Fruit fly (Drosophila melanogaster): Measurements from ENCODE around the gene CG11437.

Gene CG11437

DNA sequence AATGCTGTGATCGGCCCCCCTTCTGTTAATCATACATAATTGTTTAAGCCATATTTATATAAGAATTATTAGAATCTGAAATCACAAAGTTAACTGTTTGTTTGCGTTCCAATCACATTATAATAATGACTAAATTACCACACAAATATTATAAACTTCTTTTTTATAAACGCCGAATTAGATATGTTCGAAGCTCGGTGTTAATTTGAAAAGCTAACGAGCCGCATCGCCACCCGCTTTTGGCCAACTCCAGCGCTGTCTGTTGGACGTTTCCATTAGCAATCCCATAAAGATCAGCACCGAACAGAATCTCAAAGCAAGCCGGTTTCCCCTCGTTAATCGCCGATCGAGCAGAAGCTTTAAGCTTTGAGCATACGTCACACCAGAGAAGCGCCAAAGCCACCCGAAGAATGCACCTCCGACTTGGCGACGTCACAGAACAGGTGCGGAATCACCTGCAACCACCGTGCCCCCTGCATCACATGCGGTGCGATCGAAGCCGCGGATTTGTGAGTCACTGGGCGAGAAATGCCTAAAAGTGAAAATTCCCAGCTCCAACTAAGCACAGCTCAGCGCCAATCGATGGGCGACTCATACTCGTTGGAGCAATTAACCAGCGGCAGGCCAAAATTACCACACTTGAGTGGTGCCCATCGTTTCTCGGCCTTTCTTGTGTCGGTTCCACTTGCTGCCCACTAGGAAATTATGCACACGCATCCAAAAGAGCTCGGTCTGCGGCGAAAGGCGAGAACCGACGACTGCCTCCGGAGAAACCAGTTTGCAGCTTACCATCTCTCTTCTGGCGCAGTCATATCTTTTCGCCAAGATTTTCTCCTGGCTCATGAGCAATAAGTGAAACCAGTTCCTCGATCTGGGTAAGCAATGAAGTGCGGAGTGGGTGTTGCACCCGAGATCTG is 2.9 kb upstream of the CG11437 start, which contains the start of gene CG11438:
Gene CG11438, plus strand, starts transcription at position 134 of the 917 bp plus-strand sequence.
- TF ChIP-seq CG13204 (GFP tag; optimal IDR thresholded peaks at IDR 0.05) (no peak), rn (GFP tag; IDR thresholded peaks at IDR 0.05) (no peak), D1 (tag; optimal IDR thresholded peaks at IDR 0.05) (no peak), CG9948 (tag; optimal IDR thresholded peaks at IDR 0.05) (no peak), CG34367 (tag; optimal IDR thresholded peaks at IDR 0.05) (no peak), CG32121 (GFP tag; IDR thresholded peaks at IDR 0.05) (no peak), CG14655 (GFP tag; optimal IDR thresholded peaks at IDR 0.05) (no peak), fd96Ca (GFP tag; IDR thresholded peaks at IDR 0.05) (no peak), CG15710 (tag; optimal IDR thresholded peaks at IDR 0.05) (no peak), Ets98B (GFP tag; IDR thresholded peaks at IDR 0.05) (no peak), EcR (GFP tag; optimal IDR thresholded peaks at IDR 0.05) (peak; percentile 42), CG17806 (tag; optimal IDR thresholded peaks at IDR 0.05) (no peak), gl (tag; optimal IDR thresholded peaks at IDR 0.05) (peak; percentile 12), Pif1B (GFP tag; optimal IDR thresholded peaks at IDR 0.05) (no peak), CG4496 (GFP tag; IDR thresholded peaks at IDR 0.05) (no peak)

DNA sequence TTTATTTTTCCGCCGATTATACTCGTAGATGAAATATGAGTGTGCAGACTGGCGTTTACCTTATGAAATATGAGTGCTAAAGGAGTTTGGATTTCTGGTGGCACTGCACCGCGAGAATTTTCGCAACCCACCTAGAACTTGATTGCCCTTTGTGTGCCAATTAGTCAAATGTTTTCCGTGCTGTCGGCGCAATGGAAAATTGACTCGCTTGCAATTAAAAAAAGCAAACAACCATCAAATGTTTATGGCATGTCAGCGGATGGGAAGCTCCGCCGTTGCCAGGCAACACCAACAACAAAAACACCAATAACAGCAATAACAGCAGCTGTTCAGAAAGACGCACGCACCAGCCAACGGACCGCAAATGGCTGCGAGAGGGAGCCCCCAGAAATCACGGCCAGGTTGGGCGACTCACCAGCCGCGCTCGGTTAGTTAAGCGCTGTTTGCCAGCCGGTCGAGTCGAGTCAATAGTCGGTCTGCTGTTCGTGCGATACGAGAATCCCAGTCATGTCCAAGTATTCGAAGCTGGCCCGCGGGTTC is 2.2 kb upstream of the CG11437 start:
- TF ChIP-seq D1 (tag; optimal IDR thresholded peaks at IDR 0.05) (no peak), CG9948 (tag; optimal IDR thresholded peaks at IDR 0.05) (peak; percentile 53), CG13204 (GFP tag; optimal IDR thresholded peaks at IDR 0.05) (peak; percentile 73), CG14655 (GFP tag; optimal IDR thresholded peaks at IDR 0.05) (peak; percentile 73), CG15710 (tag; optimal IDR thresholded peaks at IDR 0.05) (peak; percentile 30), CG17806 (tag; optimal IDR thresholded peaks at IDR 0.05) (peak; percentile 33), CG8159 (tag; optimal IDR thresholded peaks at IDR 0.05) (peak; percentile 44), CG32121 (GFP tag; IDR thresholded peaks at IDR 0.05) (peak; percentile 24; the same call in 1 of the 2 replicates), CG4496 (GFP tag; IDR thresholded peaks at IDR 0.05) (no peak), CG8301 (tag; optimal IDR thresholded peaks at IDR 0.05) (peak; percentile 59), gl (tag; optimal IDR thresholded peaks at IDR 0.05) (no peak), Snoo (tag; optimal IDR thresholded peaks at IDR 0.05) (no peak), Ets98B (GFP tag; IDR thresholded peaks at IDR 0.05) (no peak), Pif1B (GFP tag; optimal IDR thresholded peaks at IDR 0.05) (peak; percentile 9), rn (GFP tag; IDR thresholded peaks at IDR 0.05) (no peak), EcR (GFP tag; optimal IDR thresholded peaks at IDR 0.05) (no peak), CG10348 (GFP tag; IDR thresholded peaks at IDR 0.05) (no peak), Pif1A (GFP tag; optimal IDR thresholded peaks at IDR 0.05) (peak; percentile 47), CG12605 (GFP tag; IDR thresholded peaks at IDR 0.05) (no peak), CG34367 (tag; optimal IDR thresholded peaks at IDR 0.05) (peak; percentile 25), fd96Ca (GFP tag; IDR thresholded peaks at IDR 0.05) (no peak)

DNA sequence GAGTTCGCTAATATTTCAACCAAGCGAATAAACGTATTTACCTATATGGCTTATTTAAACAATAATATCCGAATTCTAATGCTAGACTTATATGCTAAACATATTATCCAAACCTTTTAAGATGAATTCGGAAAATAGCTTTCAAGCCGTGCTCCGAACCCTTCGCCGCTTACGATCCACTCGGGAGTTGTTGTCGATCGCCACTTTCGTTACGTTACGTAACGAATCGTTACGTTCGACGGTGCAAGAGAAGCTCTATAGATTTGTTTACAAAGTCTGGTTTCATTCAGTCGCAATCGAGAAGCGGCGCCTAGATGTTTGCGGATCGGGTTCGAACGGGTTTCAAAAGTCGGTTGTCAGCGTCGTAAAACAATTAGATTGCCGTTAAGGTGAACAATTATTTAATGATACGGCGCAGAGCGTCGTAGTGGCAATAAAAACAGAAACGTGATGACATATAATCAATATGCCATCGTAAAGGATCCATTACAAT is 1.7 kb downstream of the CG11437 start, which contains the start of gene CG11426:
Gene CG11426, plus strand, starts transcription at position 258 of the 493 bp plus-strand sequence.
- TF ChIP-seq Ets98B (GFP tag; IDR thresholded peaks at IDR 0.05), result no peak
- no peak for TF ChIP-seq rn (GFP tag; IDR thresholded peaks at IDR 0.05)
- no peak for TF ChIP-seq CG8159 (tag; optimal IDR thresholded peaks at IDR 0.05)
- TF ChIP-seq fd96Ca (GFP tag; IDR thresholded peaks at IDR 0.05), result no peak
- TF ChIP-seq CG32121 (GFP tag; IDR thresholded peaks at IDR 0.05), result no peak
- TF ChIP-seq gl (tag; optimal IDR thresholded peaks at IDR 0.05), result no peak
- no peak for TF ChIP-seq CG34367 (tag; optimal IDR thresholded peaks at IDR 0.05)
- no peak for TF ChIP-seq CG10348 (GFP tag; IDR thresholded peaks at IDR 0.05)

DNA sequence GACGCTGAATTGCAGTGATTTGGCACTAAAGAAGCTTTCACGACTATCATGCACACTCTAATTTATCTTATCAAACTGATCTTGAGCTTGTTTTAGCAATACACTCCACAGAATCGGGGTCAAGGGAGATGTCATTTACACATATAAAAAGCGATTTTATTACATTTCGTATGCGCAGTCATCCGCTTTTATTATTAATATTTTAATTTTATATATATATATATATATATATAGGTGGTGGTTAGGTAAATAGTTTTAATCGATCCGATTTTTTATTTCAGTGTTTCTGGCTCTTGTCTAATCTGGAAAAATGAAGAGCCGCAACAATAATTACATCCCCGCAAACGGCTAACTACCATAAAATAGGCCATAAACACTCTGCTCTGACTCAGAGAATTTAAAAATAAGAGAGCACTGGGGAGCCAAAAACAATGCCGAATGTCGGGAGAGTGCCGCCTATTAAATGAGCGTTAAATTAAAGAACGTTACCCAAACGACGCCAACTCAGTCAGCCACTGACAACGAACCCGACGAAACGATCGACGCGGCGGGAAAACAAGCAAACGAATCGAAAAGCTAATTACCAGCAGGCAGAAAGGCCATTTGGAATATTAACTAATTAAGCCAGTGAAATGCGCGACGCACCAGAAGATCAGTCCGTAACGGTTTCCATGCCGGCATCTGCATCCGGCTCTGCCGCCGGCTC is 3.1 kb downstream of the CG11437 start:
- 0 out of 3 replicates have a peak, but pooled peaks have one; percentile 15 for TF ChIP-seq CG4496 (GFP tag; IDR thresholded peaks at IDR 0.05)
- no peak for TF ChIP-seq Snoo (tag; optimal IDR thresholded peaks at IDR 0.05)
- peak; percentile 21 for TF ChIP-seq CG14655 (GFP tag; optimal IDR thresholded peaks at IDR 0.05)

DNA sequence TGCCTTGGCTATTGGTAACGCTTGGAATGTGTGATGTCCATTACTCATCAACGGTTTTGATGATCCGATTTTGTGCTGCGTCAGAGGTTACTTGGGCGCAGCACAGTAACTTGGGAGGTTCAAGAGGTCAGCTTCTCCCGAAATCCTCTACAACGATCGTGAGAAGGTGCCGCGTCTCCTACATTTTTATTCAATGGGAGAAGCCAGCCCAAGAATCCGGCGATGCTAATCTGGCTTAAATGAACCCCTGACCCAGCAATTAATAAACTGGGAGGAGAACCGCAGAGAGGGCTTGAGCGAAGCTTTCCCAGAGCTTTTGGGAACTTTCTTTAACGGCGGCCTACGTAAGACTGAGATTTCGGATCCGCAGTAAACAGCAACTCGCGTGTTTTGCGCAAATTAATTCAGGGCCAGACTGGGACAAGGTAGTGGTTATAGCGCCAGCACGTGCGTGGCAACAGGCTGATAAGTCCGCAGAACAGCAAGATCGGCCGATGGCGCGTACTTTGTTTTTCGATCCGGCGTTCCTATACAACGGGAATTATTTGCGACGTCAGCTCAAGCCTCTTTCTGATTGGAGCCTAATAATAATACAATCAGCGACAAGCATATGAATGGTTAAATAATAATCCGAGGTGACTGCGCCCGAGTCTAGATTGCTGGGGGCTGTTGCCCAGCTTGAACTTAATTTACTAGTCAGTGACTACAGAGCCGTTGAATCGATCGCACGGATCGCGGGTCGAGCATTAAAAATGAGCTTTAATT is 5.6 kb downstream of the CG11437 start, which contains the start of gene CG11425:
Gene CG11425, plus strand, starts transcription at position 715 of the 765 bp plus-strand sequence.
- TF ChIP-seq D1 (tag; optimal IDR thresholded peaks at IDR 0.05) (no peak), gl (tag; optimal IDR thresholded peaks at IDR 0.05) (no peak), Snoo (tag; optimal IDR thresholded peaks at IDR 0.05) (no peak), CG13204 (GFP tag; optimal IDR thresholded peaks at IDR 0.05) (no peak)

Data from whole organism, pupa.